Worm (Caenorhabditis elegans) whole organism, early embryonic: Measurements from ENCODE around the gene W04G3.12.

ENCODE experiments used
- F13C5.2 ChIP-seq: sonication (generic microtip); optimal IDR thresholded peaks from 2 replicates; lab custom pipeline; 2017; ENCODE audit warnings: mild to moderate bottlenecking, missing genetic modification characterization, inconsistent platforms, missing compliant biosample characterization
- ceh-36 ChIP-seq: sonication (generic microtip); optimal IDR thresholded peaks from 2 replicates; lab custom pipeline; 2016; ENCODE audit warnings: missing genetic modification characterization, inconsistent platforms, missing compliant biosample characterization
- flt-1 ChIP-seq: fragments of 200-800 bp; sonication (Bioruptor generic); IDR thresholded peaks from 2 replicates; pipeline ENCODE4 v1.3.6; 2022; ENCODE audit warnings: missing genetic modification characterization, missing compliant biosample characterization
- pes-1 ChIP-seq: fragments of 200-800 bp; sonication (Bioruptor generic); IDR thresholded peaks from 2 replicates; pipeline ENCODE4 v1.3.6; 2022; ENCODE audit warnings: missing genetic modification reagents, missing genetic modification characterization, missing compliant biosample characterization
- sea-1 ChIP-seq: fragments of 200-800 bp; sonication (Bioruptor generic); conservative IDR thresholded peaks from 2 replicates; pipeline ENCODE4 v1.3.6; 2022; ENCODE audit warnings: missing genetic modification characterization, missing compliant biosample characterization
- tbx-37 ChIP-seq: fragments of 200-800 bp; sonication (Bioruptor generic); conservative IDR thresholded peaks from 2 replicates; pipeline ENCODE4 v1.3.6; 2022; ENCODE audit warnings: missing genetic modification reagents, missing genetic modification characterization, missing compliant biosample characterization

DNA sequence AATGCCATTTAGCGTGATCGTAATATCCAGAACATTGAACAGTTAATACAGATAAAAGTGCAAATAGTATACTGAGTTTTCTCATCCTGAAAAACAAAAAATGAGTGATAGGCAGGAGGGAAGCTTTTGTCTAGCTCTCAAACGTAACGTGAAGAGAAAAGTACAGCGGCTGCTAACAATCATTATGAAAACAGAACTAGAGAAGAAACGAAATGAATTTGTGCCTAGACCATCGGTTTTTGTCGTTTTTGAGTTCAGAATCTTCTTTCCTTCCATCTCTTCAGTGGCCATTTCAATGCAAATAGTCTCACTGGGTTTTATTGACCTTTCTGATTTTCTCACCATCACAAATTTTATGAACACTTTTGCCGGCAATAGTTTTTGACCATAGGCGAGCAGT lies 8.6 kb upstream of the W04G3.12 start, which contains the start of gene W04G3.7:
- TF ChIP-seq flt-1 (GFP tag; lab: Robert Waterston, UW) (no peak), tbx-37 (GFP tag; lab: Robert Waterston, UW) (no peak), pes-1 (GFP tag; lab: Robert Waterston, UW) (no peak), F13C5.2 (tag; lab: Kevin White, UChicago) (no peak), ceh-36 (tag; lab: Kevin White, UChicago) (no peak), sea-1 (no peak)
